Worm (Caenorhabditis elegans): ENCODE measurements around the gene srh-131.

- no peak for TF ChIP-seq vab-7 (GFP tag; IDR thresholded peaks at IDR 0.05)
- no peak for TF ChIP-seq lin-39 (tag; optimal IDR thresholded peaks at IDR 0.05)
- no peak for TF ChIP-seq zag-1 (tag; optimal IDR thresholded peaks at IDR 0.05)
- no peak for TF ChIP-seq fos-1 (tag; optimal IDR thresholded peaks at IDR 0.05)
Measured at ce11 chrV:17008302-17008701, 3.0 kb downstream of the srh-131 start, which contains the start of gene sri-69.
